Worm (Caenorhabditis elegans) whole organism, midembryonic: Measurements from ENCODE around the gene Y116A8C.20.

ENCODE experiments used
- T22C8.4 ChIP-seq: fragments of 200-800 bp; sonication (Bioruptor generic); IDR thresholded peaks from 2 replicates; pipeline ENCODE4 v1.3.6; 2022; ENCODE audit warnings: missing genetic modification characterization, missing compliant biosample characterization
- cog-1 ChIP-seq: sonication (generic microtip); optimal IDR thresholded peaks from 2 replicates; lab custom pipeline; 2016; ENCODE audit warnings: missing genetic modification characterization, missing compliant biosample characterization
- flt-1 ChIP-seq: fragments of 200-800 bp; sonication (Bioruptor generic); IDR thresholded peaks from 2 replicates; pipeline ENCODE4 v1.3.6; 2022; ENCODE audit warnings: missing genetic modification characterization, missing compliant biosample characterization
- klf-2 ChIP-seq: fragments of 200-800 bp; sonication (Bioruptor generic); conservative IDR thresholded peaks from 2 replicates; pipeline ENCODE4 v1.3.6; 2022; ENCODE audit warnings: missing genetic modification reagents, missing genetic modification characterization, missing compliant biosample characterization
- med-1 ChIP-seq: sonication (generic microtip); optimal IDR thresholded peaks from 2 replicates; lab custom pipeline; 2017; ENCODE audit warnings: missing genetic modification characterization, mild to moderate bottlenecking, missing compliant biosample characterization, antibody characterized with exemption, missing genetic modification reagents; ENCODE audit not compliant: insufficient read depth
- ref-1 ChIP-seq: fragments of 200-800 bp; sonication (Bioruptor generic); conservative IDR thresholded peaks from 2 replicates; pipeline ENCODE4 v1.3.6; 2022; ENCODE audit warnings: missing genetic modification reagents, missing genetic modification characterization, missing compliant biosample characterization
- tab-1 ChIP-seq: fragments of 200-800 bp; sonication (Bioruptor generic); IDR thresholded peaks from 2 replicates; pipeline ENCODE4 v1.3.6; 2022; ENCODE audit warnings: missing genetic modification characterization, missing compliant biosample characterization
- ztf-23 ChIP-seq: fragments of 200-800 bp; sonication (Bioruptor generic); IDR thresholded peaks from 2 replicates; pipeline ENCODE4 v1.3.6; 2022; ENCODE audit warnings: missing genetic modification reagents, missing genetic modification characterization, missing compliant biosample characterization
- ztf-29 ChIP-seq: fragments of 200-800 bp; sonication (Bioruptor generic); IDR thresholded peaks from 2 replicates; pipeline ENCODE4 v1.3.6; 2022; ENCODE audit warnings: missing genetic modification reagents, missing genetic modification characterization, missing compliant biosample characterization

Gene Y116A8C.20

ce11 chrIV:17087384-17088099 is 46.8 kb downstream of the Y116A8C.20 start, which contains the start of the genes snx-13 and snr-1:
Gene snx-13 (minus strand): TSS chrIV:17087438.
Gene snr-1 (plus strand): TSS chrIV:17088049.
- TF ChIP-seq ztf-23 (peak; percentile 94), tab-1 (peak; percentile 77), ztf-29 (GFP tag; lab: Robert Waterston, UW) (peak; percentile 70), klf-2 (GFP tag; lab: Robert Waterston, UW) (peak; percentile 81), ref-1 (GFP tag; lab: Robert Waterston, UW) (no peak; the same call in 1 of the 2 replicates), T22C8.4 (peak; percentile 70; the same call in 1 of the 2 replicates), med-1 (GFP tag; lab: Kevin White, UChicago) (no peak), cog-1 (tag; lab: Kevin White, UChicago) (peak; percentile 97), flt-1 (GFP tag; lab: Robert Waterston, UW) (peak; percentile 89)

DNA sequence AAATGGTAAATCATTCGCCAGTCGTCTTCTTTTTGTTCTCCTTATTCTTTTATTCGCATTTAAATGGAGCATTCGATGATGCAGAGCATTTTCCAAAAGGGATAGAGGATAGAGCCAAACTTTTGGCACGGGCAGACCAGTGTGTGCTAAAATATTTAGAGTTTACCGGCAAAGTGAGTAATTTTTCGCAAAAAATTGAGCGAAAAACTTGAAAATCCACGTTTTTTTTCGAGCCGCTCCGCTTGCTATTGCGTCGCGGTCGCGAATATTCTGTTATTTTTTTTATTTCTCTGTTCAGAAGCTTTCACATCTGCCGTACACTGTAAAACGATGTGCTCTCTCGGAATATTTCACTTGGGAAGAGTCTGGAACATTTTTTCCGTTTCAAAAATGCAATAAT is 48.1 kb downstream of the Y116A8C.20 start, which contains the start of gene Y116A8C.43:
Gene Y116A8C.43 (plus strand): TSS at position 3 of the 400 bp plus-strand sequence.
- no peak for TF ChIP-seq ztf-29 (GFP tag; lab: Robert Waterston, UW)
- TF ChIP-seq ref-1 (GFP tag; lab: Robert Waterston, UW), result no peak
- TF ChIP-seq cog-1 (tag; lab: Kevin White, UChicago), result no peak
- TF ChIP-seq T22C8.4, result no peak
- no peak for TF ChIP-seq klf-2 (GFP tag; lab: Robert Waterston, UW)
- no peak for TF ChIP-seq med-1 (GFP tag; lab: Kevin White, UChicago)
- TF ChIP-seq tab-1, result no peak
- no peak for TF ChIP-seq flt-1 (GFP tag; lab: Robert Waterston, UW)
- TF ChIP-seq ztf-23, result no peak
